Worm (Caenorhabditis elegans): ENCODE results near the gene C17B7.9.

DNA sequence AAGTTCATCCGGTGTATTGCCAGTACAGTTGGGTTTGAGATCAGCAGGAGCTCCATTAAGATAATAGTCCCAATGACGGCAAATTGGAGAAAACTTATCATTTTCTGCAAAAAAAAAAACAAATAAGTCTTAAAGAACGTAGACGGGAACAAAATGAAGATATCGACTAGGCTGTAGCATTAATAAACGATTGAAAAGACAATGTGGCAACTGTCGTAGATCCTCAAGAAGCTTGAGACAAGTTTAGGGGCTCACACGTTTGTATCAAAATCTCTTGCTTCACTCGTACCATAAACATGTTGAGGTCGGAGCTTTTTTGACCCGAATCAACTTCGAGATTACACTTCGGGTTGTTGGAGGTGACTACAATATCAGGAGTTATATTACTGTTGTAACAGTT is 11.9 kb downstream of the C17B7.9 start, which contains the start of gene F35F10.14:
- TF ChIP-seq F49E8.2 (tag; optimal IDR thresholded peaks at IDR 0.05; ENCODE audit: borderline replicate concordance), result no peak
- TF ChIP-seq zip-2 (tag; optimal IDR thresholded peaks at IDR 0.05), result no peak
- no peak for TF ChIP-seq snpc-1.2 (GFP tag; IDR thresholded peaks at IDR 0.05)
- TF ChIP-seq madf-5 (GFP tag; IDR thresholded peaks at IDR 0.05), result no peak
- TF ChIP-seq lin-15B (tag; optimal IDR thresholded peaks at IDR 0.05), result no peak
- no peak for TF ChIP-seq ceh-20 (GFP tag; IDR thresholded peaks at IDR 0.05)
- TF ChIP-seq nhr-10 (tag; optimal IDR thresholded peaks at IDR 0.05), result no peak
- TF ChIP-seq unc-62 (GFP tag; optimal IDR thresholded peaks at IDR 0.05 in 1 of 2), result no peak
- no peak for TF ChIP-seq unc-62 (tag; optimal IDR thresholded peaks at IDR 0.05)
- TF ChIP-seq nhr-102 (tag; optimal IDR thresholded peaks at IDR 0.05), result no peak
- no peak for TF ChIP-seq pha-4 (GFP tag; IDR thresholded peaks at IDR 0.05)
- no peak for TF ChIP-seq pha-4 (tag; optimal IDR thresholded peaks at IDR 0.05)
- no peak for TF ChIP-seq daf-12 (tag; optimal IDR thresholded peaks at IDR 0.05)
- TF ChIP-seq nhr-11 (tag; optimal IDR thresholded peaks at IDR 0.05), result no peak
- no peak for TF ChIP-seq unc-39 (tag; optimal IDR thresholded peaks at IDR 0.05)

All from whole organism, L4 larva.